Fruit fly (Drosophila melanogaster): ENCODE results near the gene CG13065.
A peak's percentile ranks its signal among the peaks of the same experiment; 100 is the strongest.

CG13065 gene

dm6 chr3L:16263043-16263442 lies 14.2 kb upstream of the CG13065 start, which contains the start of gene CG13070:
Gene CG13070 (plus strand): TSS chr3L:16263343.
- TF ChIP-seq Awh (GFP tag; IDR thresholded peaks at IDR 0.05) (no peak), eyg (GFP tag; optimal IDR thresholded peaks at IDR 0.05) (no peak), Eip74EF (GFP tag; optimal IDR thresholded peaks at IDR 0.05) (no peak), eve (GFP tag; optimal IDR thresholded peaks at IDR 0.05) (no peak), Blimp-1 (GFP tag; optimal IDR thresholded peaks at IDR 0.05) (no peak), zen (tag; optimal IDR thresholded peaks at IDR 0.05) (no peak), sr (GFP tag; IDR thresholded peaks at IDR 0.05) (no peak), MTF-1 (GFP tag; optimal IDR thresholded peaks at IDR 0.05; ENCODE audit: borderline replicate concordance) (no peak), D19A (tag; optimal IDR thresholded peaks at IDR 0.05) (no peak), Jarid2 (GFP tag; optimal IDR thresholded peaks at IDR 0.05) (no peak), Dek (tag; optimal IDR thresholded peaks at IDR 0.05) (no peak), CG12769 (tag; optimal IDR thresholded peaks at IDR 0.05) (no peak), CG10321 (GFP tag; IDR thresholded peaks at IDR 0.05) (no peak), CG9932 (GFP tag; IDR thresholded peaks at IDR 0.05) (no peak), CG12744 (GFP tag; optimal IDR thresholded peaks at IDR 0.05) (no peak), Six4 (GFP tag; optimal IDR thresholded peaks at IDR 0.05) (no peak)

dm6 chr3L:16265000-16265399 lies 12.2 kb upstream of the CG13065 start, which contains the start of the genes CG13051 and CG13069:
Gene CG13051 (minus strand): TSS chr3L:16265100.
Gene CG13069 (plus strand): TSS chr3L:16265385.
- TF ChIP-seq chinmo (GFP tag; IDR thresholded peaks at IDR 0.05; ENCODE audit: partially characterized antibody) (0 out of 4 replicates have a peak, but pooled peaks have one; percentile 15), CG3995 (GFP tag; optimal IDR thresholded peaks at IDR 0.05) (no peak)

dm6 chr3L:16268106-16268733 lies 9.0 kb upstream of the CG13065 start, which contains the start of gene CG4950:
Gene CG4950 (minus strand): TSS chr3L:16268156.
- TF ChIP-seq CG18476 (GFP tag; optimal IDR thresholded peaks at IDR 0.05) (no peak), nom (GFP tag; optimal IDR thresholded peaks at IDR 0.05) (peak; percentile 15), bsh (GFP tag; optimal IDR thresholded peaks at IDR 0.05) (peak in 1 of 2 experiments; percentile 9)

dm6 chr3L:16269092-16269491 lies 8.1 kb upstream of the CG13065 start, which contains the start of gene CG13068:
Gene CG13068 (plus strand): TSS chr3L:16269392.
- no peak for TF ChIP-seq CG12299 (tag; optimal IDR thresholded peaks at IDR 0.05)
- 0 out of 2 replicates have a peak, but pooled peaks have one; percentile 39 for TF ChIP-seq vvl (GFP tag; IDR thresholded peaks at IDR 0.05)
- TF ChIP-seq hb (GFP tag; IDR thresholded peaks at IDR 0.05; ENCODE audit: partially characterized antibody) = 0 out of 3 replicates have a peak, but pooled peaks have one; percentile 16
- no peak for TF ChIP-seq crol (GFP tag; IDR thresholded peaks at IDR 0.05)
- TF ChIP-seq sqz (GFP tag; optimal IDR thresholded peaks at IDR 0.05) = no peak
- TF ChIP-seq CG10209 (GFP tag; optimal IDR thresholded peaks at IDR 0.05) = no peak

dm6 chr3L:16270802-16271332 lies 6.4 kb upstream of the CG13065 start, which contains the start of the genes CG34248 and CG13067:
Gene CG34248 (minus strand): TSS chr3L:16270902.
Gene CG13067 (plus strand): TSS chr3L:16271282.
- TF ChIP-seq Blimp-1 (GFP tag; optimal IDR thresholded peaks at IDR 0.05) (peak; percentile 80), CG2875 (GFP tag; optimal IDR thresholded peaks at IDR 0.05) (no peak), vvl (GFP tag; IDR thresholded peaks at IDR 0.05) (peak; percentile 25; the same call in 1 of the 2 replicates)
